Fruit fly (Drosophila melanogaster): ENCODE results near the gene Wdr92.

dm6 chr3L:17898606-17899005, 9.3 kb upstream of the Wdr92 start:
- no peak for TF ChIP-seq CG8478 (optimal IDR thresholded peaks at IDR 0.05)
- no peak for TF ChIP-seq pan (optimal IDR thresholded peaks at IDR 0.05)
- TF ChIP-seq Dll (optimal IDR thresholded peaks at IDR 0.05) = no peak
- no peak for TF ChIP-seq EcR (GFP tag; optimal IDR thresholded peaks at IDR 0.05)
- TF ChIP-seq psq (optimal IDR thresholded peaks at IDR 0.05) = no peak
- TF ChIP-seq usp (GFP tag; optimal IDR thresholded peaks at IDR 0.05) = no peak

Data from whole organism.